Worm (Caenorhabditis elegans) whole organism, early embryonic: ENCODE measurements around the gene Y25C1A.13.

ENCODE experiments used
- B0310.2 ChIP-seq: sonication (generic microtip); optimal IDR thresholded peaks from 2 replicates; lab custom pipeline; 2016; ENCODE audit warnings: mild to moderate bottlenecking, missing genetic modification characterization, missing compliant biosample characterization
- F13C5.2 ChIP-seq: sonication (generic microtip); optimal IDR thresholded peaks from 2 replicates; lab custom pipeline; 2017; ENCODE audit warnings: mild to moderate bottlenecking, missing genetic modification characterization, inconsistent platforms, missing compliant biosample characterization
- aly-1 ChIP-seq: sonication (generic microtip); optimal IDR thresholded peaks from 2 replicates; lab custom pipeline; 2016; ENCODE audit warnings: missing genetic modification characterization, missing compliant biosample characterization
- ama-1 ChIP-seq: fragments of 150-350 bp; optimal IDR thresholded peaks from 2 replicates; lab custom pipeline; 2014
- ceh-13 ChIP-seq: fragments of 200-800 bp; sonication (Bioruptor generic); optimal IDR thresholded peaks from 2 replicates; lab custom pipeline; 2018; ENCODE audit warnings: mild to moderate bottlenecking, missing genetic modification characterization, missing compliant biosample characterization
- ceh-36 ChIP-seq: sonication (generic microtip); optimal IDR thresholded peaks from 2 replicates; lab custom pipeline; 2016; ENCODE audit warnings: missing genetic modification characterization, inconsistent platforms, missing compliant biosample characterization
- ets-7 ChIP-seq: sonication (generic microtip); optimal IDR thresholded peaks from 2 replicates; lab custom pipeline; 2016; ENCODE audit warnings: missing genotype, missing genetic modification characterization, missing compliant biosample characterization
- flt-1 ChIP-seq: fragments of 200-800 bp; sonication (Bioruptor generic); IDR thresholded peaks from 2 replicates; pipeline ENCODE4 v1.3.6; 2022; ENCODE audit warnings: missing genetic modification characterization, missing compliant biosample characterization
- hmbx-1 ChIP-seq: sonication (generic microtip); optimal IDR thresholded peaks from 2 replicates; lab custom pipeline; 2016; ENCODE audit warnings: mild to moderate bottlenecking, missing genetic modification characterization, missing compliant biosample characterization
- hmg-4 ChIP-seq: fragments of 200-800 bp; sonication (Bioruptor generic); optimal IDR thresholded peaks from 2 replicates; lab custom pipeline; 2018; ENCODE audit warnings: mild to moderate bottlenecking, missing genetic modification characterization, missing compliant biosample characterization
- hnd-1 ChIP-seq: sonication (generic microtip); optimal IDR thresholded peaks from 2 replicates; lab custom pipeline; 2016; ENCODE audit warnings: missing genetic modification characterization, missing compliant biosample characterization
- pes-1 ChIP-seq: fragments of 200-800 bp; sonication (Bioruptor generic); IDR thresholded peaks from 2 replicates; pipeline ENCODE4 v1.3.6; 2022; ENCODE audit warnings: missing genetic modification reagents, missing genetic modification characterization, missing compliant biosample characterization
- scrt-1 ChIP-seq: fragments of 200-800 bp; sonication (Bioruptor generic); IDR thresholded peaks from 2 replicates; pipeline ENCODE4 v1.3.6; 2022; ENCODE audit warnings: missing genetic modification characterization, missing compliant biosample characterization
- sea-1 ChIP-seq: fragments of 200-800 bp; sonication (Bioruptor generic); conservative IDR thresholded peaks from 2 replicates; pipeline ENCODE4 v1.3.6; 2022; ENCODE audit warnings: missing genetic modification characterization, missing compliant biosample characterization
- tbx-11 ChIP-seq: fragments of 200-800 bp; sonication (Bioruptor generic); IDR thresholded peaks from 2 replicates; pipeline ENCODE4 v1.3.6; 2022; ENCODE audit warnings: missing genetic modification characterization, missing compliant biosample characterization
- tbx-37 ChIP-seq: fragments of 200-800 bp; sonication (Bioruptor generic); conservative IDR thresholded peaks from 2 replicates; pipeline ENCODE4 v1.3.6; 2022; ENCODE audit warnings: missing genetic modification reagents, missing genetic modification characterization, missing compliant biosample characterization
- tra-4 ChIP-seq: sonication (generic microtip); optimal IDR thresholded peaks from 2 replicates; lab custom pipeline; 2017; ENCODE audit warnings: missing genetic modification characterization, missing compliant biosample characterization

Gene Y25C1A.13

DNA sequence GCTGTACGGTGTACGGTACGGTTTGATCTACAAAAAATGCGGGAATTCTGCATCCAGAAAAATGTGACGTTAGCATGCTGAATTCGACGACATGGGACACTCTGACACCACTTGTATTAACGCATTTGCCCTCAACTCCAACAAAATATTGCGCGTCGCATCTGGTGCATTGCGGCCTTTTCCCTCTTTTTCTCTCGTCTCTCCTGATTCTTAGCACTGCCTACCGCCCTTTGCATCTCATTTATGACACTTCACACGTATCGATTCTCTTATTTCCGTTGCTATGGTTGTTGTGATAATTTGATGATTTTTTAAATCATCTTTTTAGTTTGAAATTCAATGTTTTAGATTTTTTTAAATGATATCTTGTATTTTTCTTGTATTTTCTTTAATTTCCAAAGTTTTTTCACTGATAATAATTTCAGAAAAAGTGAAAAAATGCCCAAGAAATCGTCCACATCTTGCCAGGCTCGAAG lies 7.9 kb upstream of the Y25C1A.13 start, which contains the start of gene T10D4.6:
Gene T10D4.6 (plus strand): TSS at position 426 of the 476 bp plus-strand sequence.
- TF ChIP-seq scrt-1 (GFP tag; lab: Robert Waterston, UW) (no peak), hnd-1 (tag; lab: Kevin White, UChicago) (no peak)

DNA sequence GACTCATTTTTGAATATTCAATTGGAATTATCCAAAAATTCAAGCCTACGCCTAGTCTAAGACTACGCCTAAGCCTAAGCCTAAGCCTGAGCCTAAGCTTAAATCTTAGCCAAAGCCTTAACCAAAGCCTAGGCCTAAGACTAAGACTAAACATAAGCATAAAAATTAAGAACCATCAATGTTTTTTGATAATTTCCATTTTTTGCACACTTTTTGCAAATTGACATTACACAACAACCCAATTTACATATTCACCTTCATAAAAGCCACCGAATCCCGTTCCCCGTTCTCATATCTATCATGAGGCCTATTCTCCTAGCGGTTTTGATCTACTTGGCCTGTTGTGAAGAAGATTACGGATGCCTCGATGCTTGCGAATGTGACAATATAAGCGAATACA lies 6.4 kb upstream of the Y25C1A.13 start, which contains the start of gene T10D4.7:
Gene T10D4.7 (plus strand): TSS at position 301 of the 400 bp plus-strand sequence.
- TF ChIP-seq aly-1 (tag; lab: Kevin White, UChicago) = no peak
- no peak for TF ChIP-seq sea-1 (GFP tag; lab: Robert Waterston, UW)
- no peak for TF ChIP-seq tbx-37 (GFP tag; lab: Robert Waterston, UW)

DNA sequence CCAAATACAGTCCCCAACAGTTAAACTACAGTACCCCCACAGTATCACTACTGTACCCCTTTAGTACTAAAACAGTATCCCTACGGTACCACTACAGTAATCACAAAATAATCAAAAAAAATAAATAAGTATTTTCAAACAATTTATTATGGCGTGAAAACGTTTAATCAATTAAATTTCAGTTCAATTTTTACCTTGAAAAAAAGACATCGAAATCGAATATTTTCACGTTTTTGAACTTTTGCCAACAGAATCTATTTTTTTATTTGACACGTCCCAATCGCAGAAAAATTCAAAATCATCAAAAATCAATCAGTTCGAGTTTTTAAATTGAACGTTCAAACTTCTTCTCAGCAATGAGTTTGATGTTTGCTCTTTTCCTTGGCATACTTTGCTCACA lies 2.9 kb upstream of the Y25C1A.13 start, which contains the start of gene clec-123:
Gene clec-123 (plus strand): TSS at position 301 of the 400 bp plus-strand sequence.
- TF ChIP-seq hmg-4 (no peak), ama-1 (lab: Kevin White, UChicago) (no peak), tbx-37 (GFP tag; lab: Robert Waterston, UW) (no peak), hmbx-1 (tag; lab: Kevin White, UChicago) (no peak), ets-7 (tag; lab: Kevin White, UChicago) (no peak)

DNA sequence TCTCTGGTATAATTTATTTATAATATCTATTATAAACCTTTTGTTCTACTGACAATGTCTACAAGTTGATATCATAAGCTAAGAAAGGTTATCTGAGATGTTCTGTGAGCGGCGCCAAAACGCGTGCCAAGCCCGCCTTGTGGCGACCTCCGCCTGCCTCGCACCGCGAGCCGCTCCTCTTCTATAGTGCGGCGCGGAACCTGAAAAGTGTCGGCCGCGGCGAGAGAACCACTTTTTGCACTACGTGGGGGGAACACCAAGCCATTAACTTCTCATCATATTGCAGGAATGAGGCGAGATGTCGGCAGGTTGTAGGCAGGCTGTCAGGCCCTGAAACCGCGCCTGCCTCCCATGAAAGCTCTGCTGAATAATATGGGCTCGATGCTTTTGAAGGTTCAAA lies 2.2 kb upstream of the Y25C1A.13 start:
- no peak for TF ChIP-seq aly-1 (tag; lab: Kevin White, UChicago)
- TF ChIP-seq B0310.2 (tag; lab: Kevin White, UChicago) = no peak
- no peak for TF ChIP-seq flt-1 (GFP tag; lab: Robert Waterston, UW)
- TF ChIP-seq F13C5.2 (tag; lab: Kevin White, UChicago) = no peak
- TF ChIP-seq ceh-36 (tag; lab: Kevin White, UChicago) = no peak
- TF ChIP-seq hnd-1 (tag; lab: Kevin White, UChicago) = no peak
- no peak for TF ChIP-seq ceh-13 (GFP tag; lab: Kevin White, UChicago)
- no peak for TF ChIP-seq hmbx-1 (tag; lab: Kevin White, UChicago)
- no peak for TF ChIP-seq scrt-1 (GFP tag; lab: Robert Waterston, UW)
- no peak for TF ChIP-seq sea-1 (GFP tag; lab: Robert Waterston, UW)
- no peak for TF ChIP-seq tbx-11 (GFP tag; lab: Robert Waterston, UW)
- no peak for TF ChIP-seq tra-4 (tag; lab: Kevin White, UChicago)
- no peak for TF ChIP-seq hmg-4
- TF ChIP-seq ets-7 (tag; lab: Kevin White, UChicago) = no peak

DNA sequence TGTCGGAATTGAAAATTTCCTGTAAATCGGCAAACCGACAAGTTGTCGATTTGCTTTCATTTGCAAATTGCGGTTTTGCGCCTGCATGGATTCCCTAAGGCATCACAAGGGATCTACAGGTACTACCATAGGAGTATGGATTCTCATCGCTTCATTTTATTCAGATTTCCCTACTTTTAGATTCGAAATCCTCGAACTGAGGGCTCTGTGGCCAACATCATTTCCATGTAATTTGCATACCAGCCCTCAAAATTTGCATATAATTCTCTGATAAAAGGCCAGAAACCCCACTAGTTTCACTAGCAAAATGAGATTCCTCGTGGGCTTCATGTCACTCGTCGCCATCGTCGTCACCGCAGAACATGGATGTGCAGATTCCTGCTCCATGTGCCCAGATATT lies 1.3 kb upstream of the Y25C1A.13 start, which contains the start of gene Y25C1A.2:
Gene Y25C1A.2 (plus strand): TSS at position 301 of the 400 bp plus-strand sequence.
- no peak for TF ChIP-seq ama-1 (lab: Kevin White, UChicago)
- TF ChIP-seq flt-1 (GFP tag; lab: Robert Waterston, UW) = no peak
- no peak for TF ChIP-seq hnd-1 (tag; lab: Kevin White, UChicago)
- TF ChIP-seq B0310.2 (tag; lab: Kevin White, UChicago) = no peak
- no peak for TF ChIP-seq sea-1 (GFP tag; lab: Robert Waterston, UW)
- TF ChIP-seq pes-1 (GFP tag; lab: Robert Waterston, UW) = no peak
- no peak for TF ChIP-seq tbx-11 (GFP tag; lab: Robert Waterston, UW)
- no peak for TF ChIP-seq tbx-37 (GFP tag; lab: Robert Waterston, UW)
- no peak for TF ChIP-seq scrt-1 (GFP tag; lab: Robert Waterston, UW)
- TF ChIP-seq tra-4 (tag; lab: Kevin White, UChicago) = no peak
- TF ChIP-seq ets-7 (tag; lab: Kevin White, UChicago) = no peak
- no peak for TF ChIP-seq hmbx-1 (tag; lab: Kevin White, UChicago)
- no peak for TF ChIP-seq hmg-4
- TF ChIP-seq ceh-36 (tag; lab: Kevin White, UChicago) = no peak

DNA sequence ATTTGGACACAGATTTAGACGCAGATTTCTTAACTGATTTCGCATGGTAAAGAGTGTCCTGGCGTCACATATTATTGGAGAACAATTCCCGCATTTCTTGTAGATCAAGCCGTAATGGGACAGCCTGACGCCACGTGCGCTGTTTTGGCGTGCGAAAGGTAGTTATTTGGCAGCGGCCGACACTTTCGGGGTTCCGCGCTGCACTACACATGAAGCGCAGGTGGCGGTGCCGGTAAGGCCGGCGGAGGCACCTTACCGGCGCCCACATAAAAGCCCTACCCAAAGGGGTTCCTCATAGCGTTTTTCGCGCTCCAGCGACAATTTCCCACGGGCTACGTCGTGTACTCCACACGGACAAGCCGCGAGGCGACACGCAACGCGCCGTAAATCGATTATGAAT lies 948 bp downstream of the Y25C1A.13 start:
- no peak for TF ChIP-seq tbx-37 (GFP tag; lab: Robert Waterston, UW)
- no peak for TF ChIP-seq ama-1 (lab: Kevin White, UChicago)
- TF ChIP-seq ets-7 (tag; lab: Kevin White, UChicago) = no peak
- TF ChIP-seq ceh-36 (tag; lab: Kevin White, UChicago) = no peak
- TF ChIP-seq tbx-11 (GFP tag; lab: Robert Waterston, UW) = no peak
- TF ChIP-seq hmbx-1 (tag; lab: Kevin White, UChicago) = no peak
- TF ChIP-seq F13C5.2 (tag; lab: Kevin White, UChicago) = no peak
- TF ChIP-seq hmg-4 = no peak
- TF ChIP-seq scrt-1 (GFP tag; lab: Robert Waterston, UW) = no peak
- TF ChIP-seq sea-1 (GFP tag; lab: Robert Waterston, UW) = no peak
- no peak for TF ChIP-seq flt-1 (GFP tag; lab: Robert Waterston, UW)
- TF ChIP-seq tra-4 (tag; lab: Kevin White, UChicago) = no peak
- TF ChIP-seq hnd-1 (tag; lab: Kevin White, UChicago) = no peak
- TF ChIP-seq aly-1 (tag; lab: Kevin White, UChicago) = no peak
- TF ChIP-seq ceh-13 (GFP tag; lab: Kevin White, UChicago) = no peak
- no peak for TF ChIP-seq B0310.2 (tag; lab: Kevin White, UChicago)

DNA sequence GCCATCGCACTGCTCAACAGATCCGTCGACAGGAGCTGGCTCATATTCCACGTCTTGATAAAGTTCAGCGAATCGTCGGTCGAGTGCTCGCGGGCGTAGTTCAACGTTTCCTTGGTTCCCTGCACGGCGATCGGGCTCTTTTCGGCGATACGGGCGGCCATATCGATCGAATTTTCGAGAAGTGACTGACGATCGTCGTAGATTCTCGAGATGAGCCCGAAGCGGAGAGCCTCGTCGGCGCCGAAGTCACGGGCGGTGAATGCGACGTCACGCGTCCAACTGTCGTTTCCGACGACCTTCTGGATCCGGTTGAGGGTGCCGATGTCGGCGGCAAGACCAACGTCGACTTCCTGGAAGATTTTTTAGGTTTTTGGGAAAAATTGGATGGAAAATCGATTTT lies 1.5 kb downstream of the Y25C1A.13 start:
- TF ChIP-seq hnd-1 (tag; lab: Kevin White, UChicago) = no peak
- TF ChIP-seq hmbx-1 (tag; lab: Kevin White, UChicago) = no peak
- TF ChIP-seq pes-1 (GFP tag; lab: Robert Waterston, UW) = no peak
- no peak for TF ChIP-seq tbx-11 (GFP tag; lab: Robert Waterston, UW)
- no peak for TF ChIP-seq sea-1 (GFP tag; lab: Robert Waterston, UW)
- TF ChIP-seq hmg-4 = no peak
- no peak for TF ChIP-seq tra-4 (tag; lab: Kevin White, UChicago)
- no peak for TF ChIP-seq scrt-1 (GFP tag; lab: Robert Waterston, UW)
- no peak for TF ChIP-seq ceh-13 (GFP tag; lab: Kevin White, UChicago)
- no peak for TF ChIP-seq flt-1 (GFP tag; lab: Robert Waterston, UW)
- no peak for TF ChIP-seq F13C5.2 (tag; lab: Kevin White, UChicago)
- no peak for TF ChIP-seq ama-1 (lab: Kevin White, UChicago)
- TF ChIP-seq tbx-37 (GFP tag; lab: Robert Waterston, UW) = no peak
- no peak for TF ChIP-seq ceh-36 (tag; lab: Kevin White, UChicago)
- TF ChIP-seq B0310.2 (tag; lab: Kevin White, UChicago) = no peak
- no peak for TF ChIP-seq ets-7 (tag; lab: Kevin White, UChicago)
- TF ChIP-seq aly-1 (tag; lab: Kevin White, UChicago) = no peak
